Worm (Caenorhabditis elegans): ENCODE data around the gene del-10.

Gene del-10

ce11 chrII:6502826-6503225 lies 20.9 kb upstream of the del-10 start, which contains the start of gene R05G9.1:
Gene R05G9.1, plus strand, starts transcription at chrII:6503168.
- TF ChIP-seq elt-2 (tag; optimal IDR thresholded peaks at IDR 0.05) (no peak), unc-62 (GFP tag; optimal IDR thresholded peaks at IDR 0.05) (no peak), pqm-1 (tag; optimal IDR thresholded peaks at IDR 0.05) (no peak)

DNA sequence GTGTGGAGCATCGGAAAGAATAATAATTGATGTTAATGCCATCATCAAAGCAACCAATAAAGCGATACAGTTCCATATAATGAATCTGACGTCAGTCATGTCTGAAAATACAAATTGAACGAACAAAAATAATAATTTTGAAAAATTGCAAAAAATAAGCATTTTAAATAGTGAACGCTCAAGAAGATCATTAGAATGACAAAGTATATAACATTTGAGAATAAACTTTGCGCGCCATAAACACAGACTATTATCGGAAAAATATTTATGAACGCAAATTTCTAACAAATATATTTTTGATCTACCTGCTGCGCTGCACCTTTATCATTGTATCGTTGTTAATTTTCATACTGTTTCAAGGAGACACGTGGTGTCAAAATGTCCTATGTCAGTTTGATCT lies 19.5 kb upstream of the del-10 start, which contains the start of gene R05G9.3:
Gene R05G9.3 (minus strand): TSS at position 101 of the 400 bp plus-strand sequence.
- no peak for TF ChIP-seq nfya-1 (tag; optimal IDR thresholded peaks at IDR 0.05; ENCODE audit: insufficient read depth)
- no peak for TF ChIP-seq nhr-12 (tag; optimal IDR thresholded peaks at IDR 0.05)
- no peak for TF ChIP-seq pqm-1 (tag; optimal IDR thresholded peaks at IDR 0.05)
- TF ChIP-seq hmg-11 (tag; optimal IDR thresholded peaks at IDR 0.05): no peak
- no peak for TF ChIP-seq fkh-10 (GFP tag; optimal IDR thresholded peaks at IDR 0.05)
- TF ChIP-seq tbx-2 (tag; optimal IDR thresholded peaks at IDR 0.05): no peak
- TF ChIP-seq ama-1 (optimal IDR thresholded peaks at IDR 0.05): no peak
- TF ChIP-seq mml-1 (tag; optimal IDR thresholded peaks at IDR 0.05): no peak

DNA sequence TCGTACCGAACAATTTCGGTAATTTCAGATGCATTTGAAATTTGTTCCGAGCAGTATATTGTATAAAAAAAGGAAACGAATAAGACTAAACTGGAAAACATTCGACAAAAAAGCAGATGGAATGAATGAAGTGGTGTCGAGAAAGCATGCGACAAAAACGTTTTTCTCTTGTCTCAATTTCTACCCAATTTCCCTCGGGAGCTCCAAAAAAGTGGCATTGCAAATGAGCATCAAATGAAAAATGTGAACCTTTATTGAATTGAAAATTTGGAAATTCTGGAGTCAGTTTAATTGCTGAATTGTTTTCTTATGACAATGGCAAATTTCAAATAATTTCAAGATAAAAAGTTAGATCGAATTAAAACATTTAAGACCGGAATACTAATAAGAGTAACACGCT lies 18.2 kb upstream of the del-10 start, which contains the start of gene R05G9.5:
Gene R05G9.5 (minus strand): TSS at position 101 of the 400 bp plus-strand sequence.
- TF ChIP-seq egl-27 (tag; optimal IDR thresholded peaks at IDR 0.05): no peak
- TF ChIP-seq nhr-43 (tag; optimal IDR thresholded peaks at IDR 0.05; ENCODE audit: poor library complexity, severe bottlenecking): no peak
- no peak for TF ChIP-seq lin-39 (tag; optimal IDR thresholded peaks at IDR 0.05)
- no peak for TF ChIP-seq eor-1 (tag; optimal IDR thresholded peaks at IDR 0.05)
- TF ChIP-seq mdl-1 (tag; optimal IDR thresholded peaks at IDR 0.05): no peak
- no peak for TF ChIP-seq R02D3.7 (tag; optimal IDR thresholded peaks at IDR 0.05)
- no peak for TF ChIP-seq pha-4 (tag; optimal IDR thresholded peaks at IDR 0.05)
- no peak for TF ChIP-seq nhr-237 (tag; optimal IDR thresholded peaks at IDR 0.05)
- TF ChIP-seq ztf-11 (tag; optimal IDR thresholded peaks at IDR 0.05): no peak
- TF ChIP-seq pqm-1 (tag; optimal IDR thresholded peaks at IDR 0.05): no peak
- TF ChIP-seq fkh-2 (tag; optimal IDR thresholded peaks at IDR 0.05): no peak
- TF ChIP-seq sea-2 (GFP tag; optimal IDR thresholded peaks at IDR 0.05): no peak
- TF ChIP-seq nhr-28 (tag; optimal IDR thresholded peaks at IDR 0.05): no peak
- no peak for TF ChIP-seq unc-62 (GFP tag; optimal IDR thresholded peaks at IDR 0.05)
- no peak for TF ChIP-seq fos-1 (tag; optimal IDR thresholded peaks at IDR 0.05)

- TF ChIP-seq nhr-77 (tag; optimal IDR thresholded peaks at IDR 0.05) (no peak), elt-3 (tag; optimal IDR thresholded peaks at IDR 0.05) (no peak), egl-5 (tag; optimal IDR thresholded peaks at IDR 0.05) (no peak), egl-27 (tag; optimal IDR thresholded peaks at IDR 0.05) (no peak), ztf-11 (tag; optimal IDR thresholded peaks at IDR 0.05) (no peak), snpc-4 (tag; optimal IDR thresholded peaks at IDR 0.05) (no peak), tbx-2 (tag; optimal IDR thresholded peaks at IDR 0.05) (no peak)
Observed at ce11 chrII:6499067-6499466, 17.1 kb upstream of the del-10 start, which contains the start of gene twk-49. Gene twk-49, minus strand, starts transcription at chrII:6499167.

DNA sequence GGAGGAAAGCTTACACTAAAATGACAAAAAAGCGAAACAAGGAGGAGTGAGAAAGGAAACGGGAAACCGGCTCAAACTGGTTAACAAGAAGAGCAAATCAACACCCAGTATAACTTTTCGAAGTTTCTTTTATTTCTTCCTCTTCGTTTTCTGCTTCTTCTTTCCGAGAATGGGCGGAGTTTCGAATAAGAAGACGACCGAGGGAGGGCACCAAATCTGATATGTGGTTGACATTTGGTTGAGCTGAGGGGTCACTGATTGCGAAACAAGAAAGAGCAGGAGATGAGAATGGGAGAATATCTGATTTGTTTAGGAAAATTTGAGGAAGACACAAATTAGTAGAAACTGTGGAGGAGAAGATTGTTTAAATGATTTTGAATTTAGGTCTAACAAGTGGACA lies 16.7 kb upstream of the del-10 start:
- TF ChIP-seq pha-4 (tag; optimal IDR thresholded peaks at IDR 0.05): no peak
- no peak for TF ChIP-seq nhr-237 (tag; optimal IDR thresholded peaks at IDR 0.05)
- no peak for TF ChIP-seq nhr-11 (tag; optimal IDR thresholded peaks at IDR 0.05)
- no peak for TF ChIP-seq lin-15B (tag; optimal IDR thresholded peaks at IDR 0.05)
- TF ChIP-seq nfya-1 (tag; optimal IDR thresholded peaks at IDR 0.05; ENCODE audit: insufficient read depth): peak; percentile 20

- TF ChIP-seq nfya-1 (tag; optimal IDR thresholded peaks at IDR 0.05; ENCODE audit: insufficient read depth): peak; percentile 18
- TF ChIP-seq nhr-25 (tag; optimal IDR thresholded peaks at IDR 0.05): no peak
- TF ChIP-seq fkh-10 (GFP tag; optimal IDR thresholded peaks at IDR 0.05): no peak
- no peak for TF ChIP-seq unc-62 (GFP tag; optimal IDR thresholded peaks at IDR 0.05)
Observed at ce11 chrII:6497137-6497536, 15.2 kb upstream of the del-10 start.

ce11 chrII:6496496-6496895 lies 14.6 kb upstream of the del-10 start:
- no peak for TF ChIP-seq tbx-2 (tag; optimal IDR thresholded peaks at IDR 0.05)
- TF ChIP-seq nhr-237 (tag; optimal IDR thresholded peaks at IDR 0.05): no peak
- no peak for TF ChIP-seq skn-1 (tag; optimal IDR thresholded peaks at IDR 0.05)
- no peak for TF ChIP-seq eor-1 (tag; optimal IDR thresholded peaks at IDR 0.05)
- no peak for TF ChIP-seq elt-2 (tag; optimal IDR thresholded peaks at IDR 0.05)
- TF ChIP-seq elt-1 (tag; optimal IDR thresholded peaks at IDR 0.05): no peak
- no peak for TF ChIP-seq lin-39 (tag; optimal IDR thresholded peaks at IDR 0.05)
- TF ChIP-seq zag-1 (tag; optimal IDR thresholded peaks at IDR 0.05): no peak
- TF ChIP-seq mml-1 (tag; optimal IDR thresholded peaks at IDR 0.05): no peak
- no peak for TF ChIP-seq nhr-43 (tag; optimal IDR thresholded peaks at IDR 0.05; ENCODE audit: poor library complexity, severe bottlenecking)
- no peak for TF ChIP-seq fkh-2 (tag; optimal IDR thresholded peaks at IDR 0.05)
- TF ChIP-seq nhr-25 (tag; optimal IDR thresholded peaks at IDR 0.05): no peak
- TF ChIP-seq unc-62 (GFP tag; optimal IDR thresholded peaks at IDR 0.05): no peak
- TF ChIP-seq snpc-4 (tag; optimal IDR thresholded peaks at IDR 0.05): no peak
- TF ChIP-seq daf-12 (tag; optimal IDR thresholded peaks at IDR 0.05): no peak
- TF ChIP-seq ZK546.5 (tag; optimal IDR thresholded peaks at IDR 0.05): no peak
- TF ChIP-seq jun-1 (tag; optimal IDR thresholded peaks at IDR 0.05): no peak
- no peak for TF ChIP-seq nhr-67 (tag; optimal IDR thresholded peaks at IDR 0.05)

All from whole organism, L3 larva.